Worm (Caenorhabditis elegans) whole organism, early embryonic: ENCODE measurements around the gene C34C12.9.

Experiments
- B0310.2 ChIP-seq: sonication (generic microtip); optimal IDR thresholded peaks from 2 replicates; lab custom pipeline; 2016; ENCODE audit warnings: mild to moderate bottlenecking, missing genetic modification characterization, missing compliant biosample characterization
- F13C5.2 ChIP-seq: sonication (generic microtip); optimal IDR thresholded peaks from 2 replicates; lab custom pipeline; 2017; ENCODE audit warnings: mild to moderate bottlenecking, missing genetic modification characterization, inconsistent platforms, missing compliant biosample characterization
- ama-1 ChIP-seq: fragments of 150-350 bp; optimal IDR thresholded peaks from 2 replicates; lab custom pipeline; 2014
- ceh-13 ChIP-seq: fragments of 200-800 bp; sonication (Bioruptor generic); optimal IDR thresholded peaks from 2 replicates; lab custom pipeline; 2018; ENCODE audit warnings: mild to moderate bottlenecking, missing genetic modification characterization, missing compliant biosample characterization
- flt-1 ChIP-seq: fragments of 200-800 bp; sonication (Bioruptor generic); IDR thresholded peaks from 2 replicates; pipeline ENCODE4 v1.3.6; 2022; ENCODE audit warnings: missing genetic modification characterization, missing compliant biosample characterization
- pes-1 ChIP-seq: fragments of 200-800 bp; sonication (Bioruptor generic); IDR thresholded peaks from 2 replicates; pipeline ENCODE4 v1.3.6; 2022; ENCODE audit warnings: missing genetic modification reagents, missing genetic modification characterization, missing compliant biosample characterization
- tbx-11 ChIP-seq: fragments of 200-800 bp; sonication (Bioruptor generic); IDR thresholded peaks from 2 replicates; pipeline ENCODE4 v1.3.6; 2022; ENCODE audit warnings: missing genetic modification characterization, missing compliant biosample characterization
- tra-4 ChIP-seq: sonication (generic microtip); optimal IDR thresholded peaks from 2 replicates; lab custom pipeline; 2017; ENCODE audit warnings: missing genetic modification characterization, missing compliant biosample characterization

DNA sequence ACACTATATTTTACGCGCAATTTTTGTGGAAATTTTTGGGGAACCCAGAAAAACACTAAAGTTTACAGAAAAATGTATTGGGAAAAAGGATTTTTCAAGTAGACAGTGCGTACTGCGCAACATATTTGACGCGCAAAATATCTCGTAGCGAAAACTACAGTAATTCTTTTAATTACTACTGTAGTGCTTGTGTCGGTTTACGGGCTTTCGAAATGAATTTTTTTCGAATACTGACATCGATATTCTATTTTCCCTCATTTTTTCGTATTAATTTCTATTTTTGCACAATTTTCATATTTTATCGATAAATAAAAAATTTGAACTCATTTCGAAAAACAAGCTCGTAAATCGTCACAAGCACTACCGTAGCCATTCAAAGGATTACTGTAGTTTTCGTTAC lies 46.7 kb downstream of the C34C12.9 start:
- no peak for TF ChIP-seq flt-1 (GFP tag; lab: Robert Waterston, UW)
- no peak for TF ChIP-seq ama-1 (lab: Kevin White, UChicago)
- TF ChIP-seq tra-4 (tag; lab: Kevin White, UChicago): no peak
- no peak for TF ChIP-seq B0310.2
- no peak for TF ChIP-seq pes-1 (GFP tag; lab: Robert Waterston, UW)
- no peak for TF ChIP-seq tbx-11
- TF ChIP-seq ceh-13 (GFP tag; lab: Kevin White, UChicago): no peak
- TF ChIP-seq F13C5.2 (tag; lab: Kevin White, UChicago): no peak
